Worm (Caenorhabditis elegans): Measurements from ENCODE around the gene F22B7.1.

ce11 chrIII:8618412-8618960 is 46.7 kb upstream of the F22B7.1 start, which contains the start of gene C13G5.2:
- TF ChIP-seq ama-1 (optimal IDR thresholded peaks at IDR 0.05) = no peak
- TF ChIP-seq rnt-1 (tag; optimal IDR thresholded peaks at IDR 0.05) = no peak
- no peak for TF ChIP-seq pqm-1 (tag; optimal IDR thresholded peaks at IDR 0.05)
- TF ChIP-seq zip-5 (tag; optimal IDR thresholded peaks at IDR 0.05) = no peak
- TF ChIP-seq hlh-13 (GFP tag; optimal IDR thresholded peaks at IDR 0.05) = no peak
- no peak for TF ChIP-seq gmeb-2 (tag; optimal IDR thresholded peaks at IDR 0.05)
- TF ChIP-seq sdc-2 (tag; optimal IDR thresholded peaks at IDR 0.05) = no peak
